Worm (Caenorhabditis elegans) whole organism, young adult: ENCODE data around the gene C40C9.4.

Source experiments
- B0261.1 ChIP-seq: sonication (generic microtip); optimal IDR thresholded peaks from 2 replicates; lab custom pipeline; 2016; ENCODE audit warnings: mild to moderate bottlenecking, missing genetic modification characterization, moderate library complexity, missing compliant biosample characterization
- C06A6.2 ChIP-seq: fragments of 200-800 bp; sonication (Bioruptor generic); conservative IDR thresholded peaks from 2 replicates; pipeline ENCODE4 v1.3.6; 2022; ENCODE audit warnings: missing genetic modification characterization, missing compliant biosample characterization
- K11D2.4 ChIP-seq: fragments of 200-800 bp; sonication (Bioruptor generic); IDR thresholded peaks from 2 replicates; pipeline ENCODE4 v1.3.6; 2022; ENCODE audit warnings: missing genetic modification reagents, missing genetic modification characterization, missing compliant biosample characterization
- K12H6.12 ChIP-seq: fragments of 200-800 bp; sonication (Bioruptor generic); optimal IDR thresholded peaks from 2 replicates; lab custom pipeline; 2018; ENCODE audit warnings: mild to moderate bottlenecking, missing genetic modification characterization, missing compliant biosample characterization
- T07F8.4 ChIP-seq: sonication (generic microtip); optimal IDR thresholded peaks from 2 replicates; lab custom pipeline; 2016; ENCODE audit warnings: mild to moderate bottlenecking, missing genetic modification characterization, moderate library complexity, missing compliant biosample characterization
- Y53F4B.3 ChIP-seq: fragments of 200-800 bp; sonication (Bioruptor generic); IDR thresholded peaks from 2 replicates; pipeline ENCODE4 v1.3.6; 2022; ENCODE audit warnings: missing genetic modification reagents, missing genetic modification characterization, missing compliant biosample characterization
- Y79H2A.3 ChIP-seq: fragments of 200-800 bp; sonication (Bioruptor generic); conservative IDR thresholded peaks from 2 replicates; pipeline ENCODE4 v1.3.6; 2022; ENCODE audit warnings: missing genetic modification reagents, missing genetic modification characterization, missing compliant biosample characterization
- attf-5 ChIP-seq: fragments of 200-800 bp; sonication (Bioruptor generic); optimal IDR thresholded peaks from 2 replicates; lab custom pipeline; 2018; ENCODE audit warnings: mild to moderate bottlenecking, missing genetic modification characterization, missing compliant biosample characterization
- bed-1 ChIP-seq: fragments of 200-800 bp; sonication (Bioruptor generic); IDR thresholded peaks from 2 replicates; pipeline ENCODE4 v1.3.6; 2022; ENCODE audit warnings: missing genetic modification reagents, missing genetic modification characterization, missing compliant biosample characterization
- cebp-1 ChIP-seq, 2 experiments: fragments of 200-800 bp in 1 of 2; sonication (Bioruptor generic) in 1 of 2; sonication (generic microtip) in 1 of 2; IDR thresholded peaks in 1 of 2; optimal IDR thresholded peaks in 1 of 2; 2 replicates each; pipeline versions ENCODE4 v1.3.6 to Lab custom; 2017 to 2022; ENCODE audit warnings: missing compliant biosample characterization in 2 of 2, missing genetic modification characterization in 2 of 2, mild to moderate bottlenecking in 1 of 2, missing genetic modification reagents in 1 of 2, moderate library complexity in 1 of 2
- ceh-27 ChIP-seq: fragments of 200-800 bp; sonication (Bioruptor generic); optimal IDR thresholded peaks from 2 replicates; lab custom pipeline; 2018; ENCODE audit warnings: mild to moderate bottlenecking, missing genetic modification characterization, moderate library complexity, missing compliant biosample characterization
- ceh-40 ChIP-seq: fragments of 200-800 bp; sonication (Bioruptor generic); IDR thresholded peaks from 2 replicates; pipeline ENCODE4 v1.3.6; 2022; ENCODE audit warnings: missing genetic modification characterization, missing compliant biosample characterization
- chd-7 ChIP-seq: sonication (generic microtip); optimal IDR thresholded peaks from 2 replicates; lab custom pipeline; 2016; ENCODE audit warnings: mild to moderate bottlenecking, missing genetic modification characterization, moderate library complexity, missing compliant biosample characterization
- dox-1 ChIP-seq: fragments of 200-800 bp; sonication (Bioruptor generic); IDR thresholded peaks from 2 replicates; pipeline ENCODE4 v1.3.6; 2022; ENCODE audit warnings: missing genetic modification reagents, missing genetic modification characterization, missing compliant biosample characterization
- efl-1 ChIP-seq: fragments of 150-350 bp; optimal IDR thresholded peaks from 2 replicates; lab custom pipeline; 2014; ENCODE audit warnings: missing biosample characterization, missing genetic modification reagents, missing genetic modification characterization
- egl-44 ChIP-seq: fragments of 200-800 bp; sonication (Bioruptor generic); IDR thresholded peaks from 2 replicates; pipeline ENCODE4 v1.3.6; 2022; ENCODE audit warnings: missing genetic modification reagents, missing genetic modification characterization, missing compliant biosample characterization
- ekl-4 ChIP-seq: fragments of 200-800 bp; sonication (Bioruptor generic); IDR thresholded peaks from 2 replicates; pipeline ENCODE4 v1.3.6; 2022; ENCODE audit warnings: missing genetic modification reagents, missing genetic modification characterization, missing compliant biosample characterization
- gei-17 ChIP-seq: fragments of 200-800 bp; sonication (Bioruptor generic); optimal IDR thresholded peaks from 2 replicates; lab custom pipeline; 2018; ENCODE audit warnings: mild to moderate bottlenecking, missing genetic modification characterization, missing compliant biosample characterization
- hmg-1.2 ChIP-seq: fragments of 200-800 bp; sonication (Bioruptor generic); IDR thresholded peaks from 2 replicates; pipeline ENCODE4 v1.3.6; 2022; ENCODE audit warnings: missing genetic modification reagents, missing genetic modification characterization, missing compliant biosample characterization
- let-607 ChIP-seq, 2 experiments: fragments of 200-800 bp in 1 of 2; sonication (Bioruptor generic) in 1 of 2; sonication (generic microtip) in 1 of 2; optimal IDR thresholded peaks; 2 replicates each; lab custom pipeline; 2016 to 2018; ENCODE audit warnings: mild to moderate bottlenecking in 2 of 2, missing compliant biosample characterization in 2 of 2, missing genetic modification characterization in 2 of 2, moderate library complexity in 2 of 2, missing genotype in 1 of 2
- lin-26 ChIP-seq: fragments of 200-800 bp; sonication (Bioruptor generic); IDR thresholded peaks from 2 replicates; pipeline ENCODE4 v1.3.6; 2022; ENCODE audit warnings: missing genetic modification reagents, missing genetic modification characterization, missing compliant biosample characterization
- lin-35 ChIP-seq, 3 experiments: fragments of 150-350 bp in 2 of 3; sonication (generic microtip) in 1 of 3; optimal IDR thresholded peaks; 2 replicates each; lab custom pipeline; 2014 to 2018; ENCODE audit warnings: missing biosample characterization in 3 of 3, missing genetic modification characterization in 3 of 3, missing genetic modification reagents in 3 of 3
- lin-40 ChIP-seq: sonication (generic microtip); optimal IDR thresholded peaks from 2 replicates; lab custom pipeline; 2016; ENCODE audit warnings: missing genetic modification characterization, mild to moderate bottlenecking, missing compliant biosample characterization, missing genotype, missing genetic modification reagents
- lin-54 ChIP-seq: fragments of 200-800 bp; sonication (Bioruptor generic); optimal IDR thresholded peaks from 2 replicates; lab custom pipeline; 2018; ENCODE audit warnings: mild to moderate bottlenecking, missing genetic modification characterization, missing compliant biosample characterization
- nfyb-1 ChIP-seq: fragments of 200-800 bp; sonication (Bioruptor generic); IDR thresholded peaks from 2 replicates; pipeline ENCODE4 v1.3.6; 2022; ENCODE audit warnings: missing genetic modification reagents, missing genetic modification characterization, missing compliant biosample characterization
- nhr-80 ChIP-seq: sonication (generic microtip); optimal IDR thresholded peaks from 2 replicates; lab custom pipeline; 2016; ENCODE audit warnings: missing genetic modification characterization, missing compliant biosample characterization
- pbrm-1 ChIP-seq: fragments of 200-800 bp; sonication (Bioruptor generic); IDR thresholded peaks from 2 replicates; pipeline ENCODE4 v1.3.6; 2022; ENCODE audit warnings: missing genetic modification reagents, missing genetic modification characterization, missing compliant biosample characterization
- pha-4 ChIP-seq: fragments of 150-350 bp; sonication (generic microtip); optimal IDR thresholded peaks from 2 replicates; lab custom pipeline; 2014; ENCODE audit warnings: missing biosample characterization, missing genetic modification reagents, missing genetic modification characterization
- rcor-1 ChIP-seq: fragments of 200-800 bp; sonication (Bioruptor generic); IDR thresholded peaks from 2 replicates; pipeline ENCODE4 v1.3.6; 2022; ENCODE audit warnings: missing genetic modification reagents, missing genetic modification characterization, missing compliant biosample characterization
- repo-1 ChIP-seq: sonication (generic microtip); optimal IDR thresholded peaks from 2 replicates; lab custom pipeline; 2017; ENCODE audit warnings: mild to moderate bottlenecking, missing genetic modification characterization, missing compliant biosample characterization
- snpc-4 ChIP-seq, 5 experiments: fragments of 150-350 bp in 1 of 5; sonication (generic microtip) in 4 of 5; optimal IDR thresholded peaks; 2 replicates each; lab custom pipeline; 2014 to 2018; ENCODE audit warnings: missing genetic modification characterization in 5 of 5, missing biosample characterization in 3 of 5, antibody characterized with exemption in 2 of 5, mild to moderate bottlenecking in 2 of 5, missing compliant biosample characterization in 2 of 5, missing genotype in 2 of 5, moderate library complexity in 2 of 5, missing genetic modification reagents in 1 of 5
- tbp1 ChIP-seq: fragments of 200-800 bp; sonication (Bioruptor generic); optimal IDR thresholded peaks from 2 replicates; lab custom pipeline; 2018; ENCODE audit warnings: mild to moderate bottlenecking, missing genetic modification characterization, missing compliant biosample characterization
- tbx-9 ChIP-seq: sonication (generic microtip); optimal IDR thresholded peaks from 2 replicates; lab custom pipeline; 2016; ENCODE audit warnings: borderline replicate concordance, missing genetic modification characterization, inconsistent platforms, missing compliant biosample characterization
- zfh-2 ChIP-seq: fragments of 200-800 bp; sonication (Bioruptor generic); conservative IDR thresholded peaks from 2 replicates; pipeline ENCODE4 v1.3.6; 2022; ENCODE audit warnings: missing genetic modification reagents, missing genetic modification characterization, missing compliant biosample characterization
- zim-3 ChIP-seq: sonication (generic microtip); optimal IDR thresholded peaks from 2 replicates; lab custom pipeline; 2017; ENCODE audit warnings: mild to moderate bottlenecking, missing genetic modification characterization, moderate library complexity, missing compliant biosample characterization
- ztf-18 ChIP-seq: sonication (generic microtip); optimal IDR thresholded peaks from 2 replicates; lab custom pipeline; 2016; ENCODE audit warnings: missing genotype, mild to moderate bottlenecking, missing genetic modification characterization, missing compliant biosample characterization
- ztf-25 ChIP-seq: fragments of 200-800 bp; sonication (Bioruptor generic); IDR thresholded peaks from 2 replicates; pipeline ENCODE4 v1.3.6; 2022; ENCODE audit warnings: missing genetic modification reagents, missing genetic modification characterization, missing compliant biosample characterization
- ztf-26 ChIP-seq: sonication (generic microtip); optimal IDR thresholded peaks from 2 replicates; lab custom pipeline; 2017; ENCODE audit warnings: missing genetic modification characterization, missing compliant biosample characterization

The C40C9.4 gene

DNA sequence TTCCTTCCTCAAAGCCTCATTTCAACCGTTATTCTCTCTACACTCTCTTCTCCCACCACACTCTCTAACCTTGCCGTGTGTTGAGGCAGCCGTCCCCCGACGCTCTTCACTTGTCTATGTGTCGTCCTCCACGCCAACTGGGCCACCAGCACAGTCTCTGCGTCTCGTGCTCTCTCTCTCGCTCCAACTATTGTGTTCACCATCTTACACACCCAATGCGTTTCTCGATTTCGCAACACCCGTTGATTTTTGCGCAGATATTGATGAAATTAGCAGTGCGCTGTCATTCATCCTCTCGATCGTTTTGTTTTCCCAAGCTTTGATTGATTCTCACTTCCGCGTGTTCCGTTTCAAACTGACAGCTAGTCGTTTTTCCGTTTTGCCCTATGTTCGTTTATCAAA lies 36.2 kb downstream of the C40C9.4 start:
- no peak for TF ChIP-seq tbx-9 (tag; lab: Kevin White, UChicago)
- no peak for TF ChIP-seq efl-1 (GFP tag; lab: Kevin White, UChicago)
- peak; percentile 34 for TF ChIP-seq K12H6.12 (tag; lab: Kevin White, UChicago)
- TF ChIP-seq zfh-2 (GFP tag; lab: Robert Waterston, UW), result peak; percentile 91
- peak; percentile 91 for TF ChIP-seq cebp-1 (GFP tag; IDR thresholded peaks at IDR 0.05; lab: Robert Waterston, UW)
- peak; percentile 98 for TF ChIP-seq cebp-1 (tag; optimal IDR thresholded peaks at IDR 0.05; lab: Kevin White, UChicago)
- peak; percentile 50 for TF ChIP-seq lin-40 (tag; lab: Kevin White, UChicago)
- peak; percentile 54 to 71 for TF ChIP-seq let-607 (tag; optimal IDR thresholded peaks at IDR 0.05; lab: Kevin White, UChicago)
- TF ChIP-seq K11D2.4 (GFP tag; lab: Robert Waterston, UW), result peak; percentile 29; the same call in 1 of the 2 replicates
- no peak for TF ChIP-seq bed-1
- peak; percentile 3 for TF ChIP-seq lin-54 (GFP tag; lab: Kevin White, UChicago)
- no peak for TF ChIP-seq lin-26 (GFP tag; lab: Robert Waterston, UW)
- no peak for TF ChIP-seq Y53F4B.3
- peak; percentile 40 for TF ChIP-seq chd-7 (tag; lab: Kevin White, UChicago)
- TF ChIP-seq snpc-4 (GFP tag; optimal IDR thresholded peaks at IDR 0.05; lab: Kevin White, UChicago), result no peak
- peak in 2 of 4 experiments; percentile 3 to 41 for TF ChIP-seq snpc-4 (tag; optimal IDR thresholded peaks at IDR 0.05; lab: Kevin White, UChicago)
- TF ChIP-seq pbrm-1, result peak; percentile 50; the same call in 1 of the 2 replicates
- TF ChIP-seq tbp1, result peak; percentile 10
- TF ChIP-seq ztf-25 (GFP tag; lab: Robert Waterston, UW), result no peak
- TF ChIP-seq Y79H2A.3 (GFP tag; lab: Robert Waterston, UW), result no peak
- no peak for TF ChIP-seq repo-1 (tag; lab: Kevin White, UChicago)
- peak; percentile 42; the same call in 1 of the 2 replicates for TF ChIP-seq nfyb-1 (GFP tag; lab: Robert Waterston, UW)
- 0 out of 2 replicates have a peak, but pooled peaks have one; percentile 27 for TF ChIP-seq C06A6.2
- TF ChIP-seq ztf-26 (tag; lab: Kevin White, UChicago), result no peak
- peak; percentile 55 for TF ChIP-seq attf-5 (GFP tag; lab: Kevin White, UChicago)
- no peak for TF ChIP-seq ceh-40 (GFP tag; lab: Robert Waterston, UW)
- peak; percentile 14; the same call in 1 of the 2 replicates for TF ChIP-seq rcor-1 (GFP tag; lab: Robert Waterston, UW)
- peak; percentile 77; the same call in 1 of the 2 replicates for TF ChIP-seq dox-1 (GFP tag; lab: Robert Waterston, UW)
- TF ChIP-seq ekl-4 (GFP tag; lab: Robert Waterston, UW), result no peak
- peak; percentile 74 for TF ChIP-seq ceh-27 (GFP tag; lab: Kevin White, UChicago)
- TF ChIP-seq pha-4 (tag; lab: Kevin White, UChicago), result no peak
- peak; percentile 16 for TF ChIP-seq ztf-18
- 0 out of 2 replicates have a peak, but pooled peaks have one; percentile 42 for TF ChIP-seq egl-44 (GFP tag; lab: Robert Waterston, UW)
- peak; percentile 45 for TF ChIP-seq nhr-80 (tag; lab: Kevin White, UChicago)
- TF ChIP-seq zim-3 (tag; lab: Kevin White, UChicago), result no peak
- TF ChIP-seq lin-35 (GFP tag; optimal IDR thresholded peaks at IDR 0.05; lab: Kevin White, UChicago), result no peak
- peak; percentile 91 for TF ChIP-seq hmg-1.2 (GFP tag; lab: Robert Waterston, UW)
- peak; percentile 22 for TF ChIP-seq gei-17 (GFP tag; lab: Kevin White, UChicago)
- TF ChIP-seq B0261.1, result peak; percentile 5

DNA sequence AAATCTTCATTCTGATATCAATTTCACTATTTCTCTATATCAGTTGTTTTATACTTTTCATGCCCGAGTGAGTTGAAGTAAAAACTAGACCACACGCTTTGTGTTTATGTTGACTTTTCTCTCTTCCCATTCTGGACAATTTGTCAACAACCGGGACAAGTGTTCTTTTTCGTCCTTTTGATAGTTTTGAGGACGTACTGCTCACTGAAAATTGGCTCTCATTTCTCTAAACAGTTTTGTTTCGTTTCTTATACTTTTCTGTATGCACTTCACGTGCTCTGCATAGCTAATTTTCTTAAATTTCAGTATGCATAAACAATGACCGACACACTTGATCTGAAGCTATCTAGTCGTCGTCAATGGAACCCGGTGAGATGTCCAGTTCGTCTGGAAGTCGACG lies 36.8 kb downstream of the C40C9.4 start, which contains the start of gene adm-2:
Gene adm-2, plus strand, starts transcription at position 301 of the 400 bp plus-strand sequence.
- no peak for TF ChIP-seq T07F8.4 (tag; lab: Kevin White, UChicago)
